Fruit fly (Drosophila melanogaster) whole organism, wandering third instar larva: ENCODE measurements around the gene Brr2.
A peak's percentile ranks its signal among the peaks of the same experiment; 100 is the strongest.

Experiments
- Abd-B ChIP-seq: fragments of >200 bp; optimal IDR thresholded peaks from 2 replicates; lab custom pipeline; 2017; ENCODE audit warnings: missing biosample characterization, missing genetic modification characterization
- CG32264 ChIP-seq: fragments of 200-800 bp; sonication (Bioruptor generic); optimal IDR thresholded peaks from 2 replicates; lab custom pipeline; 2016; ENCODE audit warnings: missing biosample characterization, missing genetic modification characterization
- CG9705 ChIP-seq: fragments of 200-800 bp; sonication (Bioruptor generic); optimal IDR thresholded peaks from 2 replicates; lab custom pipeline; 2018; ENCODE audit warnings: missing biosample characterization, mild to moderate bottlenecking, missing genetic modification characterization
- CrebA ChIP-seq: fragments of 200-800 bp; sonication (Bioruptor generic); optimal IDR thresholded peaks from 2 replicates; lab custom pipeline; 2016; ENCODE audit warnings: missing biosample characterization, mild to moderate bottlenecking, missing genetic modification characterization, borderline replicate concordance
- Dfd ChIP-seq: fragments of >200 bp; optimal IDR thresholded peaks from 2 replicates; lab custom pipeline; 2017; ENCODE audit warnings: missing biosample characterization, missing genetic modification characterization
- Dif ChIP-seq: fragments of 200-275, 200-300 bp; sonication (Bioruptor generic); optimal IDR thresholded peaks from 2 replicates; lab custom pipeline; 2018; ENCODE audit warnings: missing biosample characterization, missing genetic modification characterization; ENCODE audit not compliant: partially characterized antibody
- GATAd ChIP-seq: sonication (Bioruptor generic); optimal IDR thresholded peaks from 2 replicates; lab custom pipeline; 2016; ENCODE audit warnings: missing biosample characterization, missing genetic modification characterization
- HLH106 ChIP-seq: fragments of 200-800 bp; optimal IDR thresholded peaks from 3 replicates; lab custom pipeline; 2019; ENCODE audit warnings: missing biosample characterization, mild to moderate bottlenecking, missing genetic modification characterization, moderate library complexity
- Hnf4 ChIP-seq: fragments of 200-800 bp; sonication (Bioruptor generic); optimal IDR thresholded peaks from 2 replicates; lab custom pipeline; 2016; ENCODE audit warnings: missing biosample characterization, mild to moderate bottlenecking, missing genetic modification characterization
- Hr78 ChIP-seq: fragments of >200 bp; optimal IDR thresholded peaks from 2 replicates; lab custom pipeline; 2017; ENCODE audit warnings: missing biosample characterization, missing genetic modification characterization
- Hr83 ChIP-seq: fragments of 200-300 bp; sonication (Bioruptor generic); optimal IDR thresholded peaks from 2 replicates; lab custom pipeline; 2016; ENCODE audit warnings: missing biosample characterization, mild to moderate bottlenecking, missing genetic modification characterization, moderate library complexity; ENCODE audit not compliant: poor library complexity, severe bottlenecking
- Jra ChIP-seq: sonication (Bioruptor generic); optimal IDR thresholded peaks from 2 replicates; lab custom pipeline; 2016; ENCODE audit warnings: missing biosample characterization, missing genetic modification characterization
- Mio ChIP-seq: sonication (Bioruptor generic); optimal IDR thresholded peaks from 2 replicates; lab custom pipeline; 2016; ENCODE audit warnings: missing biosample characterization, missing genetic modification characterization
- Myc ChIP-seq: fragments of >200 bp; optimal IDR thresholded peaks from 2 replicates; lab custom pipeline; 2017
- N ChIP-seq: fragments of >200 bp; optimal IDR thresholded peaks from 2 replicates; lab custom pipeline; 2018; ENCODE audit warnings: missing biosample characterization, missing external identifiers, missing genetic modification characterization
- OdsH ChIP-seq: fragments of 200-800 bp; sonication (Bioruptor generic); optimal IDR thresholded peaks from 2 replicates; lab custom pipeline; 2016; ENCODE audit warnings: missing biosample characterization, mild to moderate bottlenecking, missing genetic modification characterization
- Rel ChIP-seq, 2 experiments: fragments of 200-800 bp; sonication (Bioruptor generic) in 1 of 2; optimal IDR thresholded peaks; 2 replicates in 1 of 2; 3 replicates in 1 of 2; lab custom pipeline; 2016 to 2019; ENCODE audit warnings: mild to moderate bottlenecking in 2 of 2, missing biosample characterization in 2 of 2, missing genetic modification characterization in 2 of 2, moderate library complexity in 1 of 2
- Sp1 ChIP-seq: fragments of 200-800 bp; sonication (Bioruptor generic); optimal IDR thresholded peaks from 3 replicates; lab custom pipeline; 2019; ENCODE audit warnings: missing biosample characterization, mild to moderate bottlenecking, missing genetic modification characterization, moderate library complexity
- Vsx2 ChIP-seq: fragments of 200-300, 225-300 bp; sonication (Bioruptor generic); optimal IDR thresholded peaks from 2 replicates; lab custom pipeline; 2018; ENCODE audit warnings: missing biosample characterization, missing genetic modification characterization; ENCODE audit not compliant: partially characterized antibody
- br ChIP-seq: fragments of 200-800 bp; sonication (Bioruptor generic); optimal IDR thresholded peaks from 2 replicates; lab custom pipeline; 2016; ENCODE audit warnings: missing biosample characterization, missing genetic modification characterization
- brk ChIP-seq: fragments of 200-800 bp; sonication (Bioruptor generic); optimal IDR thresholded peaks from 2 replicates; lab custom pipeline; 2016; ENCODE audit warnings: missing biosample characterization, mild to moderate bottlenecking, missing genetic modification characterization
- dl ChIP-seq, 2 experiments: fragments of 175-275, 200-275 bp in 1 of 2; fragments of 200-275 bp in 1 of 2; sonication (Bioruptor generic); optimal IDR thresholded peaks; lab custom pipeline; 2018; ENCODE audit warnings: mild to moderate bottlenecking in 2 of 2, missing biosample characterization in 2 of 2, missing genetic modification characterization in 2 of 2, moderate library complexity in 2 of 2; ENCODE audit not compliant: partially characterized antibody in 2 of 2, insufficient read depth in 1 of 2
- dmrt93B ChIP-seq: fragments of 200-800 bp; sonication (Bioruptor generic); optimal IDR thresholded peaks from 2 replicates; lab custom pipeline; 2018; ENCODE audit warnings: missing biosample characterization, mild to moderate bottlenecking, missing genetic modification characterization
- dsf ChIP-seq: sonication (Bioruptor generic); optimal IDR thresholded peaks from 2 replicates; lab custom pipeline; 2016; ENCODE audit warnings: missing biosample characterization, missing genetic modification characterization, borderline replicate concordance
- ey ChIP-seq: fragments of 200-800 bp; sonication (Bioruptor generic); optimal IDR thresholded peaks from 2 replicates; lab custom pipeline; 2016; ENCODE audit warnings: missing biosample characterization, missing genetic modification characterization
- foxo ChIP-seq, 2 experiments: fragments of 200-800 bp; sonication (Bioruptor generic); optimal IDR thresholded peaks; 2 replicates in 1 of 2; 3 replicates in 1 of 2; lab custom pipeline; 2016 to 2017; ENCODE audit warnings: missing biosample characterization in 2 of 2, missing genetic modification characterization in 2 of 2
- fru ChIP-seq: fragments of 200-800 bp; sonication (Bioruptor generic); optimal IDR thresholded peaks from 3 replicates; lab custom pipeline; 2016; ENCODE audit warnings: missing biosample characterization, mild to moderate bottlenecking, missing genetic modification characterization
- h ChIP-seq: fragments of 200-800 bp; sonication (Bioruptor generic); optimal IDR thresholded peaks from 3 replicates; lab custom pipeline; 2016; ENCODE audit warnings: missing biosample characterization, mild to moderate bottlenecking, missing genetic modification characterization
- jim ChIP-seq: fragments of 175-275, 200-325 bp; sonication (Bioruptor generic); optimal IDR thresholded peaks from 2 replicates; lab custom pipeline; 2016; ENCODE audit warnings: missing biosample characterization, mild to moderate bottlenecking, missing genetic modification characterization
- lola ChIP-seq: fragments of >200 bp; optimal IDR thresholded peaks from 2 replicates; lab custom pipeline; 2017; ENCODE audit warnings: missing biosample characterization, missing genetic modification characterization
- pan ChIP-seq: fragments of >200 bp; optimal IDR thresholded peaks from 2 replicates; lab custom pipeline; 2017
- psq ChIP-seq: fragments of 200-800 bp; sonication (Bioruptor generic); optimal IDR thresholded peaks from 3 replicates; lab custom pipeline; 2017; ENCODE audit warnings: missing biosample characterization, mild to moderate bottlenecking, missing genetic modification characterization, moderate library complexity
- rgr ChIP-seq: fragments of 200-800 bp; sonication (Bioruptor generic); optimal IDR thresholded peaks from 3 replicates; lab custom pipeline; 2016; ENCODE audit warnings: missing biosample characterization, mild to moderate bottlenecking, missing genetic modification characterization
- sage ChIP-seq: fragments of 200-800 bp; sonication (Bioruptor generic); optimal IDR thresholded peaks from 2 replicates; lab custom pipeline; 2016; ENCODE audit warnings: missing biosample characterization, mild to moderate bottlenecking, missing genetic modification characterization
- sv ChIP-seq: fragments of 200-800 bp; sonication (Bioruptor generic); optimal IDR thresholded peaks from 3 replicates; lab custom pipeline; 2016; ENCODE audit warnings: missing biosample characterization, missing genetic modification characterization
- tai ChIP-seq: sonication (Bioruptor generic); optimal IDR thresholded peaks from 2 replicates; lab custom pipeline; 2016; ENCODE audit warnings: missing biosample characterization, missing genetic modification characterization
- usp ChIP-seq: fragments of >200 bp; optimal IDR thresholded peaks from 2 replicates; lab custom pipeline; 2017; ENCODE audit warnings: missing biosample characterization, missing genetic modification characterization
- woc ChIP-seq: sonication (Bioruptor generic); optimal IDR thresholded peaks from 2 replicates; lab custom pipeline; 2016; ENCODE audit warnings: missing biosample characterization, mild to moderate bottlenecking, missing genetic modification characterization

Gene Brr2

dm6 chr3L:15982783-15983432, 15.2 kb upstream of the Brr2 start, which contains the start of the genes brm and Arl1:
brm (minus strand) TSS chr3L:15982869.
Arl1 (plus strand) TSS chr3L:15983135.
- TF ChIP-seq Jra (GFP tag; lab: Kevin White, UChicago) (peak; percentile 76), usp (GFP tag; lab: Kevin White, UChicago) (no peak), dsf (GFP tag; lab: Kevin White, UChicago) (peak; percentile 89), Hr83 (GFP tag; lab: Kevin White, UChicago) (peak; percentile 75), dl (GFP tag; optimal IDR thresholded peaks at IDR 0.05; lab: Kevin White, UChicago; ENCODE audit: insufficient read depth in 1 of 2, partially characterized antibody in 2 of 2) (no peak), br (GFP tag; lab: Kevin White, UChicago) (peak; percentile 92), Dif (GFP tag; lab: Kevin White, UChicago) (no peak), fru (GFP tag; lab: Kevin White, UChicago) (peak; percentile 90), foxo (GFP tag; optimal IDR thresholded peaks at IDR 0.05; lab: Kevin White, UChicago) (peak; percentile 58 to 98), Abd-B (GFP tag; lab: Kevin White, UChicago) (no peak), jim (GFP tag; lab: Kevin White, UChicago) (peak; percentile 26), CrebA (no peak), Mio (GFP tag; lab: Kevin White, UChicago) (peak; percentile 81), pan (no peak), CG32264 (peak; percentile 87), Sp1 (peak; percentile 99), dmrt93B (GFP tag; lab: Kevin White, UChicago) (peak; percentile 98), lola (GFP tag; lab: Kevin White, UChicago) (no peak), Dfd (no peak), CG9705 (GFP tag; lab: Kevin White, UChicago) (peak; percentile 99), HLH106 (tag; lab: Kevin White, UChicago) (peak; percentile 100), Myc (no peak), ey (GFP tag; lab: Kevin White, UChicago) (peak; percentile 94), psq (GFP tag; lab: Kevin White, UChicago) (peak; percentile 96), rgr (peak; percentile 99), tai (GFP tag; lab: Kevin White, UChicago) (no peak), GATAd (GFP tag; lab: Kevin White, UChicago) (peak; percentile 86), h (GFP tag; lab: Kevin White, UChicago) (peak; percentile 98), Hr78 (no peak), woc (GFP tag; lab: Kevin White, UChicago) (peak; percentile 92), Rel (GFP tag; optimal IDR thresholded peaks at IDR 0.05; lab: Kevin White, UChicago) (peak; percentile 95), Rel (tag; optimal IDR thresholded peaks at IDR 0.05; lab: Kevin White, UChicago) (peak; percentile 96), N (GFP tag; lab: Kevin White, UChicago) (no peak), sv (GFP tag; lab: Kevin White, UChicago) (peak; percentile 97), Vsx2 (GFP tag; lab: Kevin White, UChicago) (no peak), OdsH (GFP tag; lab: Kevin White, UChicago) (peak; percentile 97), sage (peak; percentile 97), brk (no peak), Hnf4 (GFP tag; lab: Kevin White, UChicago) (peak; percentile 94)

- TF ChIP-seq Dfd = peak; percentile 80
- no peak for TF ChIP-seq br (GFP tag; lab: Kevin White, UChicago)
- TF ChIP-seq Abd-B (GFP tag; lab: Kevin White, UChicago) = no peak
- no peak for TF ChIP-seq OdsH (GFP tag; lab: Kevin White, UChicago)
- TF ChIP-seq sage = no peak
Observed at dm6 chr3L:15982148-15982547, 14.5 kb upstream of the Brr2 start.
